Fruit fly (Drosophila melanogaster): ENCODE results near the gene GATAe.
A peak's percentile ranks its signal among the peaks of the same experiment; 100 is the strongest.

GATAe gene

DNA sequence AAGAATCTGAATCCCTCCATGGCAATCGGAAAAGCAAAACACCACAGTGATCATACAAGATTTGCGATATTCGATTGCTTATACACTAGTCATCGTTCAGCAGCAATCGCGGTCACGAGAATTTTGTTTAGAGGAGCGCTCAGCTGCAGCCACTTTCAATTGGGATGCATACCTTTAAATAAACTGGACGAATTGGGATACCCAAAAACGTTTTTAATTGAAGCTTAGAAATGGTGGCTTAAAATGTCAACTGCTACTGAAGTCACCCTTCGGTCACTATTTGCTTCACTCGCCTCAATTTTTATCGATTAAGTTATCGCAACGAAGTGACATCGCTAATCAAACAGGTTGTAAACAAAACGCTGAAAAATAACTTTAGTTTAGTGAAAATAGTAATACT, 40.5 kb downstream of the GATAe start, which contains the start of the genes IKKbeta and CG5013 (continued):
- peak; percentile 43 for TF ChIP-seq fu2 (GFP tag; optimal IDR thresholded peaks at IDR 0.05)
- TF ChIP-seq CG10274 (GFP tag; optimal IDR thresholded peaks at IDR 0.05), result no peak
- no peak for TF ChIP-seq fru (optimal IDR thresholded peaks at IDR 0.05)
- no peak for TF ChIP-seq TFAM (GFP tag; optimal IDR thresholded peaks at IDR 0.05)
- TF ChIP-seq CG43689 (GFP tag; IDR thresholded peaks at IDR 0.05), result no peak
- TF ChIP-seq CG18619 (GFP tag; optimal IDR thresholded peaks at IDR 0.05), result peak; percentile 5
- TF ChIP-seq Aef1 (GFP tag; IDR thresholded peaks at IDR 0.05), result peak; percentile 36; the same call in 2 of the 3 replicates
- TF ChIP-seq CG1233 (GFP tag; optimal IDR thresholded peaks at IDR 0.05), result peak; percentile 10
- TF ChIP-seq org-1 (GFP tag; optimal IDR thresholded peaks at IDR 0.05), result no peak
- TF ChIP-seq CG3163 (GFP tag; optimal IDR thresholded peaks at IDR 0.05), result peak; percentile 26
- no peak for TF ChIP-seq CG12071 (GFP tag; optimal IDR thresholded peaks at IDR 0.05)
- no peak for TF ChIP-seq caup (GFP tag; optimal IDR thresholded peaks at IDR 0.05; ENCODE audit: severe bottlenecking)
- TF ChIP-seq ind (GFP tag; optimal IDR thresholded peaks at IDR 0.05), result peak; percentile 49
- TF ChIP-seq z (GFP tag; IDR thresholded peaks at IDR 0.05), result no peak
- TF ChIP-seq Sry-β (GFP tag; optimal IDR thresholded peaks at IDR 0.05), result peak; percentile 5
- TF ChIP-seq CG12236 (GFP tag; optimal IDR thresholded peaks at IDR 0.05), result no peak
- no peak for TF ChIP-seq CG7556 (GFP tag; optimal IDR thresholded peaks at IDR 0.05)
- no peak for TF ChIP-seq CG4707 (GFP tag; optimal IDR thresholded peaks at IDR 0.05)
- peak; percentile 15 for TF ChIP-seq maf-S (GFP tag; optimal IDR thresholded peaks at IDR 0.05)
- TF ChIP-seq HmgZ (tag; optimal IDR thresholded peaks at IDR 0.05), result peak; percentile 73
- TF ChIP-seq CG17802 (tag; optimal IDR thresholded peaks at IDR 0.05), result no peak
- TF ChIP-seq Hsf (GFP tag; optimal IDR thresholded peaks at IDR 0.05), result peak; percentile 59
- TF ChIP-seq CG2199 (GFP tag; IDR thresholded peaks at IDR 0.05), result no peak
- TF ChIP-seq jing (GFP tag; optimal IDR thresholded peaks at IDR 0.05), result no peak
- no peak for TF ChIP-seq Sox100B (GFP tag; optimal IDR thresholded peaks at IDR 0.05)
- peak; percentile 60 for TF ChIP-seq HLH54F (GFP tag; optimal IDR thresholded peaks at IDR 0.05)
- TF ChIP-seq Hr39 (optimal IDR thresholded peaks at IDR 0.05), result no peak
- peak; percentile 2 for TF ChIP-seq CG5245 (GFP tag; optimal IDR thresholded peaks at IDR 0.05)
- TF ChIP-seq HLH4C (GFP tag; IDR thresholded peaks at IDR 0.05; ENCODE audit: partially characterized antibody), result peak; percentile 85
- TF ChIP-seq BEAF-32 (GFP tag; optimal IDR thresholded peaks at IDR 0.05), result peak; percentile 89
- no peak for TF ChIP-seq bigmax (GFP tag; optimal IDR thresholded peaks at IDR 0.05)
- peak; percentile 61; the same call in 1 of the 3 replicates for TF ChIP-seq zen2 (GFP tag; IDR thresholded peaks at IDR 0.05; ENCODE audit: partially characterized antibody)
- TF ChIP-seq pros (GFP tag; optimal IDR thresholded peaks at IDR 0.05), result no peak
- TF ChIP-seq CG32772 (GFP tag; IDR thresholded peaks at IDR 0.05), result peak; percentile 36; the same call in 1 of the 2 replicates
- TF ChIP-seq CG32532 (GFP tag; IDR thresholded peaks at IDR 0.05), result peak; percentile 62
- TF ChIP-seq danr (GFP tag; IDR thresholded peaks at IDR 0.05), result no peak
- no peak for TF ChIP-seq CG8944 (GFP tag; optimal IDR thresholded peaks at IDR 0.05)
- no peak for TF ChIP-seq CG31388 (GFP tag; optimal IDR thresholded peaks at IDR 0.05)
- TF ChIP-seq CG11504 (tag; optimal IDR thresholded peaks at IDR 0.05), result peak; percentile 53
- peak; percentile 40 for TF ChIP-seq CG18262 (tag; optimal IDR thresholded peaks at IDR 0.05)
- no peak for TF ChIP-seq ash1 (GFP tag; optimal IDR thresholded peaks at IDR 0.05)
- no peak for TF ChIP-seq fd96Cb (tag; optimal IDR thresholded peaks at IDR 0.05)
- peak; percentile 48 for TF ChIP-seq CG9727 (GFP tag; optimal IDR thresholded peaks at IDR 0.05)
- peak; percentile 51 for TF ChIP-seq CG12769 (tag; optimal IDR thresholded peaks at IDR 0.05)
- no peak for TF ChIP-seq zen (tag; optimal IDR thresholded peaks at IDR 0.05)
- no peak for TF ChIP-seq CG6254 (GFP tag; optimal IDR thresholded peaks at IDR 0.05)
- TF ChIP-seq CG6854 (GFP tag; optimal IDR thresholded peaks at IDR 0.05), result no peak
- TF ChIP-seq Fer1 (GFP tag; optimal IDR thresholded peaks at IDR 0.05), result peak; percentile 22
- TF ChIP-seq CG17186 (GFP tag; optimal IDR thresholded peaks at IDR 0.05), result peak; percentile 25
- no peak for TF ChIP-seq Ada2b (GFP tag; IDR thresholded peaks at IDR 0.05)
- TF ChIP-seq Eip74EF (GFP tag; optimal IDR thresholded peaks at IDR 0.05), result no peak

All from whole organism, embryonic.